Fruit fly (Drosophila melanogaster) whole organism, embryonic: Measurements from ENCODE around the gene CG3038.

Experiments used
- Atf6 ChIP-seq: fragments of 200-800 bp; sonication (Bioruptor generic); IDR thresholded peaks from 2 replicates; pipeline ENCODE4 v1.3.6; 2022; ENCODE audit warnings: missing biosample characterization, missing genetic modification characterization
- B-H1 ChIP-seq: fragments of 200-800 bp; sonication (Bioruptor generic); IDR thresholded peaks from 3 replicates; pipeline ENCODE4 v1.3.6; 2022; ENCODE audit warnings: missing biosample characterization, missing genetic modification characterization
- Bgb ChIP-seq: fragments of 200-800 bp; sonication (Bioruptor generic); IDR thresholded peaks from 2 replicates; pipeline ENCODE4 v1.3.6; 2022; ENCODE audit warnings: missing biosample characterization, missing genetic modification characterization; ENCODE audit not compliant: partially characterized antibody
- CG11456 ChIP-seq: fragments of 200-800 bp; sonication (Bioruptor generic); IDR thresholded peaks from 3 replicates; pipeline ENCODE4 v1.3.6; 2022; ENCODE audit warnings: missing biosample characterization, missing genetic modification characterization
- CG12744 ChIP-seq: fragments of 200-800 bp; sonication (Bioruptor generic); optimal IDR thresholded peaks from 2 replicates; lab custom pipeline; 2016; ENCODE audit warnings: missing biosample characterization, missing genetic modification characterization
- CG1603 ChIP-seq: fragments of 200-800 bp; sonication (Bioruptor generic); optimal IDR thresholded peaks from 2 replicates; lab custom pipeline; 2019; ENCODE audit warnings: missing biosample characterization, mild to moderate bottlenecking, missing genetic modification characterization, moderate library complexity
- CG17328 ChIP-seq: fragments of 200-800 bp; sonication (Bioruptor generic); IDR thresholded peaks from 2 replicates; pipeline ENCODE4 v1.3.6; 2022; ENCODE audit warnings: missing biosample characterization, missing genetic modification characterization
- CG18619 ChIP-seq: fragments of 200-800 bp; sonication (Bioruptor generic); optimal IDR thresholded peaks from 3 replicates; lab custom pipeline; 2017; ENCODE audit warnings: missing biosample characterization, mild to moderate bottlenecking, missing genetic modification characterization
- CG2202 ChIP-seq: fragments of 200-800 bp; sonication (Bioruptor generic); optimal IDR thresholded peaks from 2 replicates; lab custom pipeline; 2018; ENCODE audit warnings: missing biosample characterization, mild to moderate bottlenecking, missing genetic modification characterization
- CG2712 ChIP-seq: fragments of 200-800 bp; optimal IDR thresholded peaks from 3 replicates; lab custom pipeline; 2019; ENCODE audit warnings: missing biosample characterization, mild to moderate bottlenecking, missing genetic modification characterization, moderate library complexity
- CG3065 ChIP-seq: fragments of 200-800 bp; sonication (Bioruptor generic); optimal IDR thresholded peaks from 2 replicates; lab custom pipeline; 2016; ENCODE audit warnings: missing biosample characterization, missing genetic modification characterization
- CG31224 ChIP-seq: fragments of 200-800 bp; sonication (Bioruptor generic); IDR thresholded peaks from 2 replicates; pipeline ENCODE4 v1.3.6; 2022; ENCODE audit warnings: missing biosample characterization, missing genetic modification characterization
- CG3281 ChIP-seq: fragments of 200-800 bp; sonication (Bioruptor generic); optimal IDR thresholded peaks from 3 replicates; lab custom pipeline; 2017; ENCODE audit warnings: missing biosample characterization, mild to moderate bottlenecking, missing genetic modification characterization
- CG33557 ChIP-seq: fragments of 200-800 bp; sonication (Bioruptor generic); optimal IDR thresholded peaks from 2 replicates; lab custom pipeline; 2019; ENCODE audit warnings: missing biosample characterization, mild to moderate bottlenecking, missing genetic modification characterization, moderate library complexity
- CG4707 ChIP-seq: fragments of 200-800 bp; sonication (Bioruptor generic); optimal IDR thresholded peaks from 2 replicates; lab custom pipeline; 2018; ENCODE audit warnings: missing biosample characterization, mild to moderate bottlenecking, missing genetic modification characterization, moderate library complexity
- CG5245 ChIP-seq: fragments of 200-800 bp; sonication (Bioruptor generic); optimal IDR thresholded peaks from 3 replicates; lab custom pipeline; 2016; ENCODE audit warnings: missing biosample characterization, missing genetic modification characterization
- CG6791 ChIP-seq: fragments of 200-800 bp; sonication (Bioruptor generic); IDR thresholded peaks from 3 replicates; pipeline ENCODE4 v1.3.6; 2022; ENCODE audit warnings: missing biosample characterization, missing genetic modification characterization; ENCODE audit not compliant: partially characterized antibody
- CG7271 ChIP-seq: fragments of 200-800 bp; sonication (Bioruptor generic); optimal IDR thresholded peaks from 2 replicates; lab custom pipeline; 2018; ENCODE audit warnings: missing biosample characterization, mild to moderate bottlenecking, missing genetic modification characterization, moderate library complexity
- CG8388 ChIP-seq: fragments of 200-800 bp; sonication (Bioruptor generic); optimal IDR thresholded peaks from 2 replicates; lab custom pipeline; 2019; ENCODE audit warnings: missing biosample characterization, mild to moderate bottlenecking, missing genetic modification characterization, moderate library complexity
- Camta ChIP-seq: fragments of 200-800 bp; sonication (Bioruptor generic); optimal IDR thresholded peaks from 2 replicates; lab custom pipeline; 2016; ENCODE audit warnings: missing biosample characterization, missing genetic modification characterization
- Deaf1 ChIP-seq: fragments of 200-800 bp; optimal IDR thresholded peaks from 3 replicates; lab custom pipeline; 2019; ENCODE audit warnings: missing biosample characterization, mild to moderate bottlenecking, missing genetic modification characterization, moderate library complexity
- Fer2 ChIP-seq: fragments of 200-800 bp; sonication (Bioruptor generic); optimal IDR thresholded peaks from 2 replicates; lab custom pipeline; 2018; ENCODE audit warnings: missing biosample characterization, mild to moderate bottlenecking, missing genetic modification characterization, moderate library complexity
- Fer3 ChIP-seq: fragments of 200-800 bp; sonication (Bioruptor generic); optimal IDR thresholded peaks from 2 replicates; lab custom pipeline; 2018; ENCODE audit warnings: missing biosample characterization, mild to moderate bottlenecking, missing genetic modification characterization, moderate library complexity
- GATAe ChIP-seq: fragments of 200-800 bp; sonication (Bioruptor generic); conservative IDR thresholded peaks from 2 replicates; pipeline ENCODE4 v1.3.6; 2022; ENCODE audit warnings: missing biosample characterization, missing genetic modification characterization
- Med ChIP-seq: fragments of 200-800 bp; sonication (Bioruptor generic); peaks from one replicate; lab custom pipeline; 2016; ENCODE audit warnings: missing biosample characterization, missing genetic modification characterization, mild to moderate bottlenecking, inconsistent platforms, moderate library complexity
- Ravus ChIP-seq: fragments of 200-800 bp; sonication (Bioruptor generic); IDR thresholded peaks from 2 replicates; pipeline ENCODE4 v1.3.6; 2022; ENCODE audit warnings: missing biosample characterization, missing genetic modification characterization
- Taf1 ChIP-seq: fragments of 200-800 bp; sonication (Bioruptor generic); IDR thresholded peaks from 2 replicates; pipeline ENCODE4 v1.3.6; 2022; ENCODE audit warnings: missing biosample characterization, missing genetic modification characterization
- Trl ChIP-seq, 3 experiments: fragments of >200 bp in 2 of 3; fragments of 200-800 bp in 1 of 3; sonication (Bioruptor generic) in 1 of 3; optimal IDR thresholded peaks; 2 replicates in 1 of 3; 3 replicates in 2 of 3; lab custom pipeline; 2016 to 2017; ENCODE audit warnings: missing biosample characterization in 1 of 3, missing genetic modification characterization in 1 of 3
- ap ChIP-seq: fragments of 200-800 bp; sonication (Bioruptor generic); IDR thresholded peaks from 2 replicates; pipeline ENCODE4 v1.3.6; 2022; ENCODE audit warnings: missing biosample characterization, missing genetic modification characterization
- chif ChIP-seq, 2 experiments: fragments of 200-800 bp; sonication (Bioruptor generic); optimal IDR thresholded peaks; 3 replicates each; lab custom pipeline; 2016; ENCODE audit warnings: missing biosample characterization in 2 of 2, missing genetic modification characterization in 2 of 2
- ems ChIP-seq: fragments of 200-800 bp; sonication (Bioruptor generic); optimal IDR thresholded peaks from 3 replicates; lab custom pipeline; 2016; ENCODE audit warnings: missing biosample characterization, missing genetic modification characterization
- eve ChIP-seq, 2 experiments: fragments of >200 bp; optimal IDR thresholded peaks; 2 replicates each; lab custom pipeline; 2017; ENCODE audit warnings: missing biosample characterization in 2 of 2, missing genetic modification characterization in 2 of 2
- gcm ChIP-seq: fragments of 200-800 bp; sonication (Bioruptor generic); optimal IDR thresholded peaks from 2 replicates; lab custom pipeline; 2019; ENCODE audit warnings: missing biosample characterization, mild to moderate bottlenecking, missing genetic modification characterization, moderate library complexity
- gem ChIP-seq: fragments of 200-800 bp; sonication (Bioruptor generic); optimal IDR thresholded peaks from 2 replicates; lab custom pipeline; 2019; ENCODE audit warnings: missing biosample characterization, mild to moderate bottlenecking, missing genetic modification characterization, moderate library complexity
- hbn ChIP-seq: fragments of 200-800 bp; sonication (Bioruptor generic); IDR thresholded peaks from 2 replicates; pipeline ENCODE4 v1.3.6; 2022; ENCODE audit warnings: missing biosample characterization, missing genetic modification characterization; ENCODE audit not compliant: partially characterized antibody
- insv ChIP-seq, 2 experiments: fragments of 200-800 bp; sonication (Bioruptor generic); optimal IDR thresholded peaks; 3 replicates each; lab custom pipeline; 2016 to 2018; ENCODE audit warnings: missing biosample characterization in 2 of 2, missing genetic modification characterization in 2 of 2
- jumu ChIP-seq: fragments of 200-800 bp; sonication (Bioruptor generic); optimal IDR thresholded peaks from 3 replicates; lab custom pipeline; 2016; ENCODE audit warnings: missing biosample characterization, missing genetic modification characterization
- lmd ChIP-seq: fragments of 200-800 bp; sonication (Bioruptor generic); IDR thresholded peaks from 2 replicates; pipeline ENCODE4 v1.3.6; 2022; ENCODE audit warnings: missing biosample characterization, missing genetic modification characterization
- maf-S ChIP-seq: fragments of 200-800 bp; sonication (Bioruptor generic); optimal IDR thresholded peaks from 2 replicates; lab custom pipeline; 2016; ENCODE audit warnings: missing biosample characterization, missing genetic modification characterization
- pnt ChIP-seq: fragments of 200-800 bp; sonication (Bioruptor generic); optimal IDR thresholded peaks from 3 replicates; lab custom pipeline; 2016; ENCODE audit warnings: missing biosample characterization, missing genetic modification characterization
- prd ChIP-seq, 3 experiments: fragments of >200 bp in 2 of 3; fragments of 200-800 bp in 1 of 3; sonication (Bioruptor generic) in 1 of 3; optimal IDR thresholded peaks in 2 of 3; IDR thresholded peaks in 1 of 3; 2 replicates in 2 of 3; 3 replicates in 1 of 3; pipeline versions ENCODE4 v1.3.6 to Lab custom; 2017 to 2022; ENCODE audit warnings: missing biosample characterization in 1 of 3, missing genetic modification characterization in 1 of 3
- repo ChIP-seq: fragments of 200-800 bp; sonication (Bioruptor generic); optimal IDR thresholded peaks from 2 replicates; lab custom pipeline; 2016; ENCODE audit warnings: missing biosample characterization, missing genetic modification characterization
- run ChIP-seq: fragments of 200-800 bp; sonication (Bioruptor generic); optimal IDR thresholded peaks from 3 replicates; lab custom pipeline; 2018; ENCODE audit warnings: missing biosample characterization, mild to moderate bottlenecking, missing genetic modification characterization
- sd ChIP-seq: fragments of 200-800 bp; sonication (Bioruptor generic); optimal IDR thresholded peaks from 3 replicates; lab custom pipeline; 2018; ENCODE audit warnings: missing biosample characterization, mild to moderate bottlenecking, missing genetic modification characterization, moderate library complexity
- seq ChIP-seq: fragments of 200-800 bp; sonication (Bioruptor generic); IDR thresholded peaks from 2 replicates; pipeline ENCODE4 v1.3.6; 2022; ENCODE audit warnings: missing biosample characterization, missing genetic modification characterization
- shn ChIP-seq: fragments of 200-800 bp; sonication (Bioruptor generic); optimal IDR thresholded peaks from 3 replicates; lab custom pipeline; 2016; ENCODE audit warnings: missing biosample characterization, missing genetic modification characterization
- slp2 ChIP-seq: fragments of 200-800 bp; sonication (Bioruptor generic); optimal IDR thresholded peaks from 2 replicates; lab custom pipeline; 2016; ENCODE audit warnings: missing biosample characterization, missing genetic modification characterization
- trh ChIP-seq: fragments of 200-800 bp; sonication (Bioruptor generic); optimal IDR thresholded peaks from 2 replicates; lab custom pipeline; 2016; ENCODE audit warnings: missing biosample characterization, missing genetic modification characterization
- tup ChIP-seq: fragments of 200-800 bp; sonication (Bioruptor generic); optimal IDR thresholded peaks from 2 replicates; lab custom pipeline; 2016; ENCODE audit warnings: missing biosample characterization, mild to moderate bottlenecking, missing genetic modification characterization, moderate library complexity
- usp ChIP-seq: fragments of >200 bp; optimal IDR thresholded peaks from 2 replicates; lab custom pipeline; 2017; ENCODE audit warnings: missing biosample characterization, missing genetic modification characterization
- vnd ChIP-seq: fragments of 200-800 bp; sonication (Bioruptor generic); IDR thresholded peaks from 3 replicates; pipeline ENCODE4 v1.3.6; 2022; ENCODE audit warnings: missing biosample characterization, missing genetic modification characterization; ENCODE audit not compliant: partially characterized antibody

Gene CG3038

DNA sequence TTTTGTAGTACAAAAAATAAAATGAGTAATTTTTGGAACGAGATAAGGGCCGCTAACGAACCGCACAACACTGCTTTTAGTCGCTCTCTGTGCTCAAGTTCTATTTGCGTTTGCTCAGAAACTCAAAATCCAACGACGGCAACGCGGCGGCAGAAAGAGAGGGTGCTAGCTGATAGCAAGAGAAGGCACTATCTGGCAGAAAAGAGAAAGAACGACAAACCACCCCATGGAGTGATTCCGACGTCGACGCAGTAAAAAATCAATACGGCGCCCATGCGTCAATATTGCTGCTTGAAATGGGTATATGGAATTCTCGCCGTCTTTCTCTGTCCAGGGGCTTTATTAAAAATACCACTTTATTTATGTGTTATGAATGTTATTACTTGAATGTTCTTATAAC is 30.4 kb upstream of the CG3038 start (continued):
- TF ChIP-seq CG7271 (tag; lab: Kevin White, UChicago) (no peak), seq (GFP tag; lab: Robert Waterston, UW) (peak; percentile 65; the same call in 1 of the 2 replicates), Bgb (peak; percentile 19; the same call in 1 of the 2 replicates), insv (GFP tag; optimal IDR thresholded peaks at IDR 0.05; lab: Kevin White, UChicago) (peak in 1 of 2 experiments; percentile 11), CG18619 (GFP tag; lab: Kevin White, UChicago) (no peak), CG5245 (GFP tag; lab: Kevin White, UChicago) (no peak), eve (GFP tag; optimal IDR thresholded peaks at IDR 0.05; lab: Kevin White, UChicago) (no peak), repo (GFP tag; lab: Kevin White, UChicago) (no peak), Med (GFP tag; lab: Kevin White, UChicago) (peak; percentile 83), Deaf1 (peak; percentile 19), CG17328 (GFP tag; lab: Robert Waterston, UW) (0 out of 2 replicates have a peak, but pooled peaks have one; percentile 14), vnd (GFP tag; lab: Robert Waterston, UW) (no peak), tup (GFP tag; lab: Kevin White, UChicago) (no peak), ems (GFP tag; lab: Kevin White, UChicago) (no peak), GATAe (no peak), jumu (GFP tag; lab: Kevin White, UChicago) (no peak), usp (GFP tag; lab: Kevin White, UChicago) (no peak), pnt (GFP tag; lab: Kevin White, UChicago) (no peak), slp2 (GFP tag; lab: Kevin White, UChicago) (no peak), Fer2 (tag; lab: Kevin White, UChicago) (no peak), CG3065 (GFP tag; lab: Kevin White, UChicago) (no peak), sd (no peak), CG12744 (GFP tag; lab: Kevin White, UChicago) (no peak), shn (GFP tag; lab: Kevin White, UChicago) (no peak), hbn (GFP tag; lab: Robert Waterston, UW) (no peak), CG8388 (no peak), CG3281 (GFP tag; lab: Kevin White, UChicago) (no peak), CG2712 (tag; lab: Kevin White, UChicago) (peak; percentile 27), maf-S (no peak), Taf1 (no peak), chif (GFP tag; optimal IDR thresholded peaks at IDR 0.05; lab: Kevin White, UChicago) (no peak), Atf6 (GFP tag; lab: Robert Waterston, UW) (no peak), gcm (GFP tag; lab: Kevin White, UChicago) (no peak), B-H1 (GFP tag; lab: Robert Waterston, UW) (no peak), ap (GFP tag; lab: Robert Waterston, UW) (no peak), Fer3 (no peak), Ravus (GFP tag; lab: Robert Waterston, UW) (no peak), prd (optimal IDR thresholded peaks at IDR 0.05; lab: Kevin White, UChicago) (no peak), prd (GFP tag; IDR thresholded peaks at IDR 0.05; lab: Robert Waterston, UW) (no peak), CG2202 (tag; lab: Kevin White, UChicago) (no peak), CG4707 (no peak), Trl (optimal IDR thresholded peaks at IDR 0.05; lab: Kevin White, UChicago) (peak; percentile 56 to 60), Trl (GFP tag; optimal IDR thresholded peaks at IDR 0.05; lab: Kevin White, UChicago) (no peak), run (no peak), Camta (GFP tag; lab: Kevin White, UChicago) (no peak), CG1603 (tag; lab: Kevin White, UChicago) (no peak), CG31224 (GFP tag; lab: Robert Waterston, UW) (no peak), lmd (GFP tag; lab: Robert Waterston, UW) (no peak), CG33557 (GFP tag; lab: Kevin White, UChicago) (peak; percentile 5), trh (GFP tag; lab: Kevin White, UChicago) (no peak), CG6791 (GFP tag; lab: Robert Waterston, UW) (no peak), gem (tag; lab: Kevin White, UChicago) (no peak), CG11456 (GFP tag; lab: Robert Waterston, UW) (no peak)
